Worm (Caenorhabditis elegans) whole organism, L2 larva: Measurements from ENCODE around the gene Y17D7C.1.

Source experiments
- C34F6.9 ChIP-seq: fragments of 150-350 bp; optimal IDR thresholded peaks from 2 replicates; lab custom pipeline; 2014; ENCODE audit warnings: missing biosample characterization, missing genetic modification characterization
- R02D3.7 ChIP-seq: fragments of 150-350 bp; optimal IDR thresholded peaks from 2 replicates; lab custom pipeline; 2014; ENCODE audit warnings: missing biosample characterization, missing genetic modification characterization
- ama-1 ChIP-seq: fragments of 150-350 bp; optimal IDR thresholded peaks from 2 replicates; lab custom pipeline; 2018; ENCODE audit warnings: inconsistent platforms
- blmp-1 ChIP-seq: sonication (generic microtip); optimal IDR thresholded peaks from 2 replicates; lab custom pipeline; 2017; ENCODE audit warnings: missing genetic modification characterization, mild to moderate bottlenecking, missing compliant biosample characterization, antibody characterized with exemption, moderate library complexity; ENCODE audit not compliant: insufficient read depth
- ceh-16 ChIP-seq: fragments of 150-350 bp; optimal IDR thresholded peaks from 2 replicates; lab custom pipeline; 2014; ENCODE audit warnings: missing biosample characterization, missing genetic modification characterization
- lin-39 ChIP-seq: fragments of 150-350 bp; optimal IDR thresholded peaks from 2 replicates; lab custom pipeline; 2014; ENCODE audit warnings: missing biosample characterization, missing genetic modification reagents, missing genetic modification characterization
- nhr-12 ChIP-seq: fragments of 150-350 bp; optimal IDR thresholded peaks from 2 replicates; lab custom pipeline; 2014; ENCODE audit warnings: missing biosample characterization, missing genetic modification characterization
- nhr-25 ChIP-seq: fragments of 150-350 bp; sonication (generic microtip); optimal IDR thresholded peaks from 3 replicates; lab custom pipeline; 2014; ENCODE audit warnings: missing biosample characterization, missing genetic modification characterization
- nhr-6 ChIP-seq: fragments of 150-350 bp; optimal IDR thresholded peaks from 2 replicates; lab custom pipeline; 2014; ENCODE audit warnings: missing biosample characterization, missing genetic modification characterization
- sma-3 ChIP-seq: sonication (generic microtip); optimal IDR thresholded peaks from 2 replicates; lab custom pipeline; 2016; ENCODE audit warnings: missing genetic modification reagents, missing genetic modification characterization, missing compliant biosample characterization
- unc-62 ChIP-seq: fragments of 150-350 bp; optimal IDR thresholded peaks from 2 replicates; lab custom pipeline; 2014; ENCODE audit warnings: missing biosample characterization, missing genetic modification reagents, missing genetic modification characterization
- zag-1 ChIP-seq: fragments of 150-350 bp; optimal IDR thresholded peaks from 2 replicates; lab custom pipeline; 2014; ENCODE audit warnings: missing biosample characterization, missing genetic modification characterization

ce11 chrV:18722510-18723299 is 16.3 kb downstream of the Y17D7C.1 start:
- no peak for TF ChIP-seq nhr-12 (tag; lab: Kevin White, UChicago)
- TF ChIP-seq blmp-1 (tag; lab: Kevin White, UChicago): no peak
- no peak for TF ChIP-seq nhr-25
- no peak for TF ChIP-seq ama-1 (lab: Kevin White, UChicago)
- no peak for TF ChIP-seq C34F6.9
- TF ChIP-seq unc-62 (GFP tag; lab: Kevin White, UChicago): no peak
- no peak for TF ChIP-seq R02D3.7 (tag; lab: Kevin White, UChicago)
- no peak for TF ChIP-seq ceh-16 (tag; lab: Kevin White, UChicago)
- TF ChIP-seq sma-3: no peak
- TF ChIP-seq nhr-6 (tag; lab: Kevin White, UChicago): no peak
- TF ChIP-seq zag-1: no peak
- no peak for TF ChIP-seq lin-39 (tag; lab: Kevin White, UChicago)
